Worm (Caenorhabditis elegans): ENCODE data around the gene Y70C5C.1.

DNA sequence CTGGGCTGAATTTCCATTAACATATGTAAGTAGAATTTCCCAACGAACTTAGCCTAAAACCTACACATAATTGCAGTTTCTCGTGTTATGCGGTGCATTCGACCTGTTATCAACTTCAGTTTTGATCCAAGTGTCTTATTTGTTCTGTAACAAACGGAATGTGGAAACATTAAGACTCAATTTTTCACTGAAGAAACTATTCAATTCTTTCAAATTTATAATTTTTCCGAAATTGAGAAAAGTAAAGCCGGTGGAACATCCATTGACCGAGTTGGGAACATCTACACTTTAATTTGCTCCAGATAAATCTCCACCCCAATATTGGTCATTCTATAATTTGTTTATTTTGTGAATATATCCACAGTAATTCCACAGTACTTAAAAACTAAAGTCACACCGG lies 25.6 kb upstream of the Y70C5C.1 start:
- TF ChIP-seq egl-18 (GFP tag; IDR thresholded peaks at IDR 0.05) (no peak), ztf-18 (tag; optimal IDR thresholded peaks at IDR 0.05) (no peak), ets-4 (GFP tag; optimal IDR thresholded peaks at IDR 0.05) (no peak), K11D2.4 (GFP tag; IDR thresholded peaks at IDR 0.05) (no peak), nhr-179 (tag; optimal IDR thresholded peaks at IDR 0.05) (no peak), B0035.1 (tag; optimal IDR thresholded peaks at IDR 0.05) (no peak), nhr-27 (tag; optimal IDR thresholded peaks at IDR 0.05) (no peak), unc-62 (GFP tag; optimal IDR thresholded peaks at IDR 0.05) (no peak), pha-4 (tag; optimal IDR thresholded peaks at IDR 0.05) (no peak), tbp1 (GFP tag; optimal IDR thresholded peaks at IDR 0.05) (no peak), hlh-26 (GFP tag; conservative IDR thresholded peaks at IDR 0.05) (no peak), B0336.3 (GFP tag; IDR thresholded peaks at IDR 0.05) (no peak)

Measured in whole organism, young adult.